Worm (Caenorhabditis elegans) whole organism, L1 larva: ENCODE measurements around the gene pbs-6.

Source experiments
- C16A3.4 ChIP-seq: fragments of 150-350 bp; optimal IDR thresholded peaks from 2 replicates; lab custom pipeline; 2014; ENCODE audit warnings: missing biosample characterization, missing genetic modification characterization
- C34B4.2 ChIP-seq: sonication (generic microtip); optimal IDR thresholded peaks from 2 replicates; lab custom pipeline; 2017; ENCODE audit warnings: mild to moderate bottlenecking, missing genetic modification characterization, missing compliant biosample characterization
- F16B12.6 ChIP-seq: fragments of 150-350 bp; optimal IDR thresholded peaks from 2 replicates; lab custom pipeline; 2014; ENCODE audit warnings: missing biosample characterization, missing genetic modification characterization
- Y116A8C.19 ChIP-seq: sonication (generic microtip); optimal IDR thresholded peaks from 2 replicates; lab custom pipeline; 2016; ENCODE audit warnings: missing compliant biosample characterization, missing genetic modification characterization, borderline replicate concordance
- aha-1 ChIP-seq: fragments of 150-350 bp; optimal IDR thresholded peaks from 2 replicates; lab custom pipeline; 2014; ENCODE audit warnings: missing biosample characterization, missing genetic modification characterization
- alr-1 ChIP-seq: fragments of 200-800 bp; sonication (Bioruptor generic); optimal IDR thresholded peaks from 2 replicates; lab custom pipeline; 2018; ENCODE audit warnings: borderline replicate concordance, mild to moderate bottlenecking, missing genetic modification characterization, missing compliant biosample characterization
- aly-2 ChIP-seq: fragments of 150-350 bp; optimal IDR thresholded peaks from 2 replicates; lab custom pipeline; 2014; ENCODE audit warnings: missing biosample characterization, missing genetic modification characterization
- blmp-1 ChIP-seq: fragments of 150-350 bp; optimal IDR thresholded peaks from 2 replicates; lab custom pipeline; 2014; ENCODE audit warnings: missing biosample characterization, missing genetic modification characterization
- ceh-8 ChIP-seq: fragments of 200-800 bp; sonication (Bioruptor generic); optimal IDR thresholded peaks from 2 replicates; lab custom pipeline; 2018; ENCODE audit warnings: mild to moderate bottlenecking, missing genetic modification characterization, moderate library complexity, missing compliant biosample characterization
- ceh-90 ChIP-seq: sonication (generic microtip); optimal IDR thresholded peaks from 2 replicates; lab custom pipeline; 2016; ENCODE audit warnings: missing genetic modification characterization, missing compliant biosample characterization
- ces-1 ChIP-seq: fragments of 150-350 bp; optimal IDR thresholded peaks from 2 replicates; lab custom pipeline; 2014; ENCODE audit warnings: missing biosample characterization, missing genetic modification reagents, missing genetic modification characterization
- dpl-1 ChIP-seq, 3 experiments: fragments of 150-350 bp in 2 of 3; sonication (generic microtip) in 1 of 3; optimal IDR thresholded peaks; 2 replicates each; lab custom pipeline; 2014 to 2017; ENCODE audit warnings: missing biosample characterization in 3 of 3, missing genetic modification characterization in 3 of 3, missing genetic modification reagents in 3 of 3
- dsc-1 ChIP-seq: sonication (generic microtip); optimal IDR thresholded peaks from 2 replicates; lab custom pipeline; 2016; ENCODE audit warnings: mild to moderate bottlenecking, missing genetic modification characterization, missing compliant biosample characterization
- efl-1 ChIP-seq, 4 experiments: fragments of 150-350 bp; optimal IDR thresholded peaks in 3 of 4; peaks in 1 of 4; 1 replicate in 1 of 4; 2 replicates in 3 of 4; lab custom pipeline; 2014; ENCODE audit warnings: missing biosample characterization in 2 of 4, missing genetic modification characterization in 2 of 4, missing genetic modification reagents in 2 of 4
- egl-13 ChIP-seq: sonication (generic microtip); optimal IDR thresholded peaks from 2 replicates; lab custom pipeline; 2016; ENCODE audit warnings: missing genotype, missing genetic modification reagents, missing genetic modification characterization, missing compliant biosample characterization
- egl-27 ChIP-seq, 2 experiments: fragments of 150-350 bp in 1 of 2; sonication (generic microtip); optimal IDR thresholded peaks; 3 replicates each; lab custom pipeline; 2017 to 2018; ENCODE audit warnings: missing biosample characterization in 2 of 2, missing genetic modification characterization in 2 of 2, missing genetic modification reagents in 2 of 2
- elt-2 ChIP-seq: sonication (generic microtip); optimal IDR thresholded peaks from 2 replicates; lab custom pipeline; 2016; ENCODE audit warnings: missing genetic modification characterization, mild to moderate bottlenecking, inconsistent platforms, missing compliant biosample characterization, missing genetic modification reagents
- elt-3 ChIP-seq, 6 experiments: fragments of 150-350 bp in 1 of 6; sonication (generic microtip); optimal IDR thresholded peaks; 2 replicates each; lab custom pipeline; 2017 to 2018; ENCODE audit warnings: missing biosample characterization in 6 of 6, missing genetic modification characterization in 6 of 6, inconsistent platforms in 1 of 6
- ets-5 ChIP-seq: fragments of 200-800 bp; sonication (Bioruptor generic); IDR thresholded peaks from 2 replicates; pipeline ENCODE4 v1.3.6; 2022; ENCODE audit warnings: missing genetic modification characterization, missing compliant biosample characterization
- fkh-10 ChIP-seq: sonication (generic microtip); optimal IDR thresholded peaks from 2 replicates; lab custom pipeline; 2017; ENCODE audit warnings: missing biosample characterization, missing genetic modification reagents, missing genetic modification characterization
- fkh-4 ChIP-seq: sonication (generic microtip); optimal IDR thresholded peaks from 2 replicates; lab custom pipeline; 2016; ENCODE audit warnings: missing compliant biosample characterization, missing genetic modification characterization, borderline replicate concordance
- fkh-8 ChIP-seq: sonication (generic microtip); optimal IDR thresholded peaks from 2 replicates; lab custom pipeline; 2016; ENCODE audit warnings: mild to moderate bottlenecking, missing genetic modification characterization, missing compliant biosample characterization
- hlh-17 ChIP-seq: fragments of 200-800 bp; sonication (Bioruptor generic); optimal IDR thresholded peaks from 2 replicates; lab custom pipeline; 2018; ENCODE audit warnings: missing genetic modification characterization, mild to moderate bottlenecking, missing compliant biosample characterization, moderate library complexity, borderline replicate concordance
- hlh-4 ChIP-seq: sonication (generic microtip); optimal IDR thresholded peaks from 2 replicates; lab custom pipeline; 2016; ENCODE audit warnings: mild to moderate bottlenecking, missing genetic modification characterization, missing compliant biosample characterization
- hpl-2 ChIP-seq: fragments of 150-350 bp; optimal IDR thresholded peaks from 2 replicates; lab custom pipeline; 2014; ENCODE audit warnings: missing biosample characterization, missing genetic modification reagents, missing genetic modification characterization
- lin-13 ChIP-seq: fragments of 150-350 bp; optimal IDR thresholded peaks from 2 replicates; lab custom pipeline; 2014; ENCODE audit warnings: missing biosample characterization, missing genetic modification reagents, missing genetic modification characterization
- lin-14 ChIP-seq: fragments of 200-800 bp; sonication (Bioruptor generic); optimal IDR thresholded peaks from 2 replicates; lab custom pipeline; 2018; ENCODE audit warnings: mild to moderate bottlenecking, missing genetic modification characterization, moderate library complexity, missing compliant biosample characterization
- lin-35 ChIP-seq, 2 experiments: fragments of 150-350 bp; optimal IDR thresholded peaks; 2 replicates each; lab custom pipeline; 2014; ENCODE audit warnings: missing biosample characterization in 2 of 2, missing genetic modification characterization in 2 of 2, missing genetic modification reagents in 2 of 2
- lin-39 ChIP-seq: fragments of 150-350 bp; optimal IDR thresholded peaks from 2 replicates; lab custom pipeline; 2014; ENCODE audit warnings: missing biosample characterization, missing genetic modification reagents, missing genetic modification characterization
- lsy-2 ChIP-seq, 2 experiments: fragments of 150-350 bp; optimal IDR thresholded peaks; 2 replicates each; lab custom pipeline; 2014; ENCODE audit warnings: missing biosample characterization in 2 of 2, missing genetic modification characterization in 2 of 2
- mab-9 ChIP-seq: fragments of 200-800 bp; sonication (Bioruptor generic); IDR thresholded peaks from 2 replicates; pipeline ENCODE4 v1.3.6; 2022; ENCODE audit warnings: missing genetic modification reagents, missing genetic modification characterization, missing compliant biosample characterization
- mdl-1 ChIP-seq, 2 experiments: fragments of 150-350 bp; optimal IDR thresholded peaks; 2 replicates each; lab custom pipeline; 2014 to 2017; ENCODE audit warnings: missing biosample characterization in 2 of 2, missing genetic modification characterization in 2 of 2, inconsistent platforms in 1 of 2
- mep-1 ChIP-seq: fragments of 150-350 bp; optimal IDR thresholded peaks from 2 replicates; lab custom pipeline; 2014; ENCODE audit warnings: missing biosample characterization, missing genetic modification characterization
- nhr-11 ChIP-seq: fragments of 150-350 bp; optimal IDR thresholded peaks from 2 replicates; lab custom pipeline; 2014; ENCODE audit warnings: missing biosample characterization, missing genetic modification characterization
- nhr-47 ChIP-seq: sonication (generic microtip); optimal IDR thresholded peaks from 2 replicates; lab custom pipeline; 2016; ENCODE audit warnings: mild to moderate bottlenecking, missing genetic modification characterization, moderate library complexity, missing compliant biosample characterization
- nhr-71 ChIP-seq: sonication (generic microtip); optimal IDR thresholded peaks from 2 replicates; lab custom pipeline; 2016; ENCODE audit warnings: mild to moderate bottlenecking, missing genetic modification characterization, moderate library complexity, missing compliant biosample characterization
- nhr-77 ChIP-seq: fragments of 150-350 bp; optimal IDR thresholded peaks from 2 replicates; lab custom pipeline; 2014; ENCODE audit warnings: missing biosample characterization, missing genetic modification characterization
- nhr-84 ChIP-seq: sonication (generic microtip); optimal IDR thresholded peaks from 2 replicates; lab custom pipeline; 2017; ENCODE audit warnings: missing biosample characterization, missing genetic modification characterization
- nhr-85 ChIP-seq: sonication (generic microtip); peaks from one replicate; lab custom pipeline; 2016; ENCODE audit warnings: missing genetic modification characterization, inconsistent platforms, missing compliant biosample characterization
- rnt-1 ChIP-seq: sonication (generic microtip); optimal IDR thresholded peaks from 2 replicates; lab custom pipeline; 2016; ENCODE audit warnings: mild to moderate bottlenecking, missing genetic modification characterization, moderate library complexity, missing compliant biosample characterization
- skn-1 ChIP-seq: fragments of 150-350 bp; optimal IDR thresholded peaks from 2 replicates; lab custom pipeline; 2014; ENCODE audit warnings: missing biosample characterization, missing genetic modification characterization
- snu-23 ChIP-seq: sonication (generic microtip); optimal IDR thresholded peaks from 2 replicates; lab custom pipeline; 2016; ENCODE audit warnings: missing genetic modification characterization, missing compliant biosample characterization
- tlp-1 ChIP-seq: fragments of 150-350 bp; optimal IDR thresholded peaks from 2 replicates; lab custom pipeline; 2014; ENCODE audit warnings: missing biosample characterization, missing genetic modification characterization
- unc-130 ChIP-seq: fragments of 150-350 bp; optimal IDR thresholded peaks from 2 replicates; lab custom pipeline; 2017; ENCODE audit warnings: missing biosample characterization, missing genetic modification characterization, inconsistent platforms
- unc-62 ChIP-seq: fragments of 150-350 bp; optimal IDR thresholded peaks from 2 replicates; lab custom pipeline; 2014; ENCODE audit warnings: missing biosample characterization, missing genetic modification reagents, missing genetic modification characterization
- unc-98 ChIP-seq: fragments of 200-800 bp; sonication (Bioruptor generic); IDR thresholded peaks from 2 replicates; pipeline ENCODE4 v1.3.6; 2022; ENCODE audit warnings: missing genetic modification characterization, missing compliant biosample characterization
- vab-15 ChIP-seq: sonication (generic microtip); optimal IDR thresholded peaks from 2 replicates; lab custom pipeline; 2017; ENCODE audit warnings: missing genotype, mild to moderate bottlenecking, missing genetic modification characterization, missing compliant biosample characterization
- ztf-4 ChIP-seq: fragments of 150-350 bp; optimal IDR thresholded peaks from 2 replicates; lab custom pipeline; 2014; ENCODE audit warnings: missing biosample characterization, missing genetic modification characterization

Gene pbs-6

DNA sequence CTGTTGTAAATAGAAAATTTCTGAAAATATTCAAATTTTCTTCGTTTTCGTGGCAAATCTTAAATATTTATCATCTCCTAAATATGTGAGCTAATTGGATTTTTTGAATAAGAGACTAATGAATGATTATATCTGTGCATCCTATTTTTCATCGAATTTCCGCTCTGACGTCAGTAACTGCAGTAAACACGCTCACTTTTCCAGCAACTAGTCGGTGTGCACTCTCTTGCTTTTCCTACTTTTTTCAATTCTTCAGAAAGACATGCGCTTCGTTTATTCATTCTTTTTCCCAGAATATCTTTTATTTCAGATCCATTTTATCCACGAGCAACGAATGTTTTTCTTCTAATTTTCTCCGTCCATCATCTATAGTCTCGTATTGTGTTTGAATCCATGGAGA, 14.4 kb downstream of the pbs-6 start (continued):
- TF ChIP-seq lin-35 (GFP tag; optimal IDR thresholded peaks at IDR 0.05; lab: Kevin White, UChicago) = no peak
- no peak for TF ChIP-seq lin-13
- TF ChIP-seq ztf-4 (tag; lab: Kevin White, UChicago) = peak; percentile 45
- peak; percentile 92 for TF ChIP-seq dsc-1 (tag; lab: Kevin White, UChicago)
- peak; percentile 70 for TF ChIP-seq nhr-47
- no peak for TF ChIP-seq nhr-77 (tag; lab: Kevin White, UChicago)
- TF ChIP-seq lin-14 = peak; percentile 63
- no peak for TF ChIP-seq F16B12.6 (tag; lab: Kevin White, UChicago)
- no peak for TF ChIP-seq aha-1 (tag; lab: Kevin White, UChicago)
- no peak for TF ChIP-seq fkh-4 (tag; lab: Kevin White, UChicago)
- no peak for TF ChIP-seq aly-2 (tag; lab: Kevin White, UChicago)
- TF ChIP-seq alr-1 = no peak
- TF ChIP-seq mep-1 (tag; lab: Kevin White, UChicago) = no peak
- TF ChIP-seq hpl-2 (GFP tag; lab: Kevin White, UChicago) = no peak
- no peak for TF ChIP-seq mdl-1 (tag; optimal IDR thresholded peaks at IDR 0.05; lab: Kevin White, UChicago)
- TF ChIP-seq tlp-1 (tag; lab: Kevin White, UChicago) = no peak
- TF ChIP-seq egl-27 (tag; optimal IDR thresholded peaks at IDR 0.05; lab: Kevin White, UChicago) = no peak

DNA sequence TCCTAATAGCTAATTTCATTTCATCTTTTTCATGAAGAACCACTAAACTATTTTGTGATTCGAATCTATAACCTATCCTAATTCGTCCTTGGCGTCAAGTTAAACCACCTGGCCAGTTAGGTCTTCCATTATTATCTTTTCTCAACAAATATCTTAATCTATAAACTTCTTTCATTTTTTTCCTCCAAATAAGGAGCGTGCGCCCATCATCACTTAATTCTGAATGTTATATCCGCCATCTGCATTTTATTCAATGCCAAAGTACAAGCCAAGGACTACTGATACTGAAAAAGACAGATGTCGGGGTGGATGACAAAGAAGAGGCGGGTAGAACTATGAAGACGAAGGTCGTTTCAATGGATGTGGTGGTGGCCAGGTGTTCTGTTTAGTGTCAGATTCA, 15.0 kb downstream of the pbs-6 start:
- TF ChIP-seq mep-1 (tag; lab: Kevin White, UChicago) = peak; percentile 56
- no peak for TF ChIP-seq C34B4.2 (tag; lab: Kevin White, UChicago)
- peak; percentile 16 for TF ChIP-seq nhr-71 (tag; lab: Kevin White, UChicago)
- no peak for TF ChIP-seq ces-1 (GFP tag; lab: Kevin White, UChicago)
- TF ChIP-seq blmp-1 (tag; lab: Kevin White, UChicago) = peak; percentile 36
- peak in 1 of 2 experiments; percentile 18 for TF ChIP-seq lsy-2 (tag; optimal IDR thresholded peaks at IDR 0.05; lab: Kevin White, UChicago)
- TF ChIP-seq elt-3 (tag; optimal IDR thresholded peaks at IDR 0.05; lab: Kevin White, UChicago) = peak in 1 of 6 experiments; percentile 39
- TF ChIP-seq hlh-17 (GFP tag; lab: Kevin White, UChicago) = no peak
- TF ChIP-seq efl-1 (optimal IDR thresholded peaks at IDR 0.05; lab: Kevin White, UChicago) = no peak
- peak in 1 of 2 experiments; percentile 0 for TF ChIP-seq efl-1 (GFP tag; optimal IDR thresholded peaks at IDR 0.05 in 1 of 2; lab: Kevin White, UChicago)
- peak; percentile 63 for TF ChIP-seq lin-14
- TF ChIP-seq lin-13 = peak; percentile 11
- TF ChIP-seq nhr-85 = peak; percentile 79
- peak; percentile 6 for TF ChIP-seq snu-23 (GFP tag; lab: Kevin White, UChicago)

DNA sequence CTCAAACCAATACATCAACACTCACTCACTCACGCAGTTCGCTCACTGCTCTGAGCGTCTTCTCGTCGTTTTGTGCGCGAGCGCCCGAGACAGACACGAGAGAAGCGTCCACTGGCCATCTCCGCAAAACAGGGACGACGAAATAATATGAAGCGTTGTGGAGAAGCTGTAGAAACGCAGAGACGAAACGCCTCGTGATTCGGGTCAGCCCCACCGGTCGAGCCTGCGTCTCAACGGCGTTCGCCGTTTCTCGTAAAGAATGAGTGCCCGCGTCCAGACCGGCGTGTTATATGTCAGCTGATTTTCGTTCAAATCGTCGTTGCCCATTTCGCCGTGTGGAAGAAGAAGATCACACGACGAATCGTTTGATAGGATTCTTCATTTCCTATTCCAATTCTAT, 16.4 kb downstream of the pbs-6 start, which contains the start of gene fbxl-1:
Gene fbxl-1, plus strand, starts transcription at position 320 of the 400 bp plus-strand sequence.
- TF ChIP-seq ceh-8 (GFP tag; lab: Kevin White, UChicago) = peak; percentile 29
- no peak for TF ChIP-seq lin-39 (tag; lab: Kevin White, UChicago)
- peak; percentile 76 for TF ChIP-seq egl-13 (tag; lab: Kevin White, UChicago)
- TF ChIP-seq C16A3.4 (tag; lab: Kevin White, UChicago) = peak; percentile 82
- TF ChIP-seq unc-62 = no peak
- no peak for TF ChIP-seq nhr-11 (tag; lab: Kevin White, UChicago)
- TF ChIP-seq rnt-1 (tag; lab: Kevin White, UChicago) = peak; percentile 82
- TF ChIP-seq Y116A8C.19 (tag; lab: Kevin White, UChicago) = no peak
- TF ChIP-seq ces-1 (GFP tag; lab: Kevin White, UChicago) = no peak
- peak; percentile 21 for TF ChIP-seq elt-2 (tag; lab: Kevin White, UChicago)
- peak; percentile 50 for TF ChIP-seq F16B12.6 (tag; lab: Kevin White, UChicago)
- TF ChIP-seq ceh-90 (tag; lab: Kevin White, UChicago) = no peak
- peak; percentile 71 for TF ChIP-seq nhr-77 (tag; lab: Kevin White, UChicago)
- peak; percentile 21 for TF ChIP-seq fkh-10 (GFP tag; lab: Kevin White, UChicago)
- TF ChIP-seq aly-2 (tag; lab: Kevin White, UChicago) = no peak
- TF ChIP-seq hlh-4 (tag; lab: Kevin White, UChicago) = no peak
- peak; percentile 68 to 70 for TF ChIP-seq efl-1 (optimal IDR thresholded peaks at IDR 0.05; lab: Kevin White, UChicago)
- TF ChIP-seq efl-1 (GFP tag; optimal IDR thresholded peaks at IDR 0.05 in 1 of 2; lab: Kevin White, UChicago) = peak; percentile 48 to 97
- TF ChIP-seq dpl-1 (GFP tag; optimal IDR thresholded peaks at IDR 0.05; lab: Kevin White, UChicago) = peak; percentile 52 to 57 (median 53)
- no peak for TF ChIP-seq mab-9 (GFP tag; lab: Robert Waterston, UW)
- no peak for TF ChIP-seq vab-15 (tag; lab: Kevin White, UChicago)
- TF ChIP-seq C34B4.2 (tag; lab: Kevin White, UChicago) = no peak
- no peak for TF ChIP-seq ets-5 (GFP tag; lab: Robert Waterston, UW)
- TF ChIP-seq skn-1 (tag; lab: Kevin White, UChicago) = peak; percentile 65
- TF ChIP-seq lin-35 (GFP tag; optimal IDR thresholded peaks at IDR 0.05; lab: Kevin White, UChicago) = peak; percentile 63 to 82
- peak; percentile 56 for TF ChIP-seq unc-130 (tag; lab: Kevin White, UChicago)
- TF ChIP-seq fkh-8 (tag; lab: Kevin White, UChicago) = peak; percentile 96
- no peak for TF ChIP-seq unc-98 (GFP tag; lab: Robert Waterston, UW)
- no peak for TF ChIP-seq nhr-84
